Worm (Caenorhabditis elegans) whole organism, young adult: ENCODE measurements around the gene ttr-29.

ENCODE experiments used
- B0019.2 ChIP-seq: fragments of 200-800 bp; sonication (Bioruptor generic); conservative IDR thresholded peaks from 2 replicates; pipeline ENCODE4 v1.3.6; 2022; ENCODE audit warnings: missing genetic modification reagents, missing genetic modification characterization, missing compliant biosample characterization
- B0035.1 ChIP-seq: sonication (generic microtip); optimal IDR thresholded peaks from 2 replicates; lab custom pipeline; 2016; ENCODE audit warnings: missing genetic modification characterization, mild to moderate bottlenecking, missing compliant biosample characterization, missing genotype, missing genetic modification reagents
- B0261.1 ChIP-seq: sonication (generic microtip); optimal IDR thresholded peaks from 2 replicates; lab custom pipeline; 2016; ENCODE audit warnings: mild to moderate bottlenecking, missing genetic modification characterization, moderate library complexity, missing compliant biosample characterization
- C06A6.2 ChIP-seq: fragments of 200-800 bp; sonication (Bioruptor generic); conservative IDR thresholded peaks from 2 replicates; pipeline ENCODE4 v1.3.6; 2022; ENCODE audit warnings: missing genetic modification characterization, missing compliant biosample characterization
- F57C9.4 ChIP-seq: sonication (generic microtip); optimal IDR thresholded peaks from 2 replicates; lab custom pipeline; 2017; ENCODE audit warnings: mild to moderate bottlenecking, missing genetic modification characterization, missing compliant biosample characterization
- K11D2.4 ChIP-seq: fragments of 200-800 bp; sonication (Bioruptor generic); IDR thresholded peaks from 2 replicates; pipeline ENCODE4 v1.3.6; 2022; ENCODE audit warnings: missing genetic modification reagents, missing genetic modification characterization, missing compliant biosample characterization
- ZK185.1 ChIP-seq: sonication (generic microtip); optimal IDR thresholded peaks from 2 replicates; lab custom pipeline; 2016; ENCODE audit warnings: mild to moderate bottlenecking, missing genetic modification characterization, missing compliant biosample characterization; ENCODE audit not compliant: poor library complexity, severe bottlenecking
- aptf-2 ChIP-seq: fragments of 200-800 bp; sonication (Bioruptor generic); conservative IDR thresholded peaks from 2 replicates; pipeline ENCODE4 v1.3.6; 2022; ENCODE audit warnings: missing genetic modification reagents, missing genetic modification characterization, missing compliant biosample characterization
- attf-3 ChIP-seq: fragments of 200-800 bp; sonication (Bioruptor generic); conservative IDR thresholded peaks from 2 replicates; pipeline ENCODE4 v1.3.6; 2022; ENCODE audit warnings: missing genetic modification reagents, missing genetic modification characterization, missing compliant biosample characterization
- attf-5 ChIP-seq: fragments of 200-800 bp; sonication (Bioruptor generic); optimal IDR thresholded peaks from 2 replicates; lab custom pipeline; 2018; ENCODE audit warnings: mild to moderate bottlenecking, missing genetic modification characterization, missing compliant biosample characterization
- attf-6 ChIP-seq: fragments of 200-800 bp; sonication (Bioruptor generic); IDR thresholded peaks from 2 replicates; pipeline ENCODE4 v1.3.6; 2022; ENCODE audit warnings: missing genetic modification reagents, missing genetic modification characterization, missing compliant biosample characterization
- bed-1 ChIP-seq: fragments of 200-800 bp; sonication (Bioruptor generic); IDR thresholded peaks from 2 replicates; pipeline ENCODE4 v1.3.6; 2022; ENCODE audit warnings: missing genetic modification reagents, missing genetic modification characterization, missing compliant biosample characterization
- bed-2 ChIP-seq: fragments of 200-800 bp; sonication (Bioruptor generic); IDR thresholded peaks from 2 replicates; pipeline ENCODE4 v1.3.6; 2022; ENCODE audit warnings: missing genetic modification reagents, missing genetic modification characterization, missing compliant biosample characterization
- ceh-91 ChIP-seq: fragments of 200-800 bp; sonication (Bioruptor generic); IDR thresholded peaks from 2 replicates; pipeline ENCODE4 v1.3.6; 2022; ENCODE audit warnings: missing genetic modification reagents, missing genetic modification characterization, missing compliant biosample characterization
- chd-7 ChIP-seq: sonication (generic microtip); optimal IDR thresholded peaks from 2 replicates; lab custom pipeline; 2016; ENCODE audit warnings: mild to moderate bottlenecking, missing genetic modification characterization, moderate library complexity, missing compliant biosample characterization
- die-1 ChIP-seq: sonication (generic microtip); optimal IDR thresholded peaks from 2 replicates; lab custom pipeline; 2016; ENCODE audit warnings: missing genotype, mild to moderate bottlenecking, missing genetic modification characterization, missing compliant biosample characterization
- dox-1 ChIP-seq: fragments of 200-800 bp; sonication (Bioruptor generic); IDR thresholded peaks from 2 replicates; pipeline ENCODE4 v1.3.6; 2022; ENCODE audit warnings: missing genetic modification reagents, missing genetic modification characterization, missing compliant biosample characterization
- dpff-1 ChIP-seq: sonication (generic microtip); optimal IDR thresholded peaks from 2 replicates; lab custom pipeline; 2017; ENCODE audit warnings: mild to moderate bottlenecking, missing genetic modification characterization, missing compliant biosample characterization
- dpl-1 ChIP-seq: fragments of 150-350 bp; optimal IDR thresholded peaks from 2 replicates; lab custom pipeline; 2014; ENCODE audit warnings: missing biosample characterization, missing genetic modification reagents, missing genetic modification characterization
- egl-18 ChIP-seq: fragments of 200-800 bp; sonication (Bioruptor generic); IDR thresholded peaks from 2 replicates; pipeline ENCODE4 v1.3.6; 2022; ENCODE audit warnings: missing genetic modification reagents, missing genetic modification characterization, missing compliant biosample characterization
- egl-44 ChIP-seq: fragments of 200-800 bp; sonication (Bioruptor generic); IDR thresholded peaks from 2 replicates; pipeline ENCODE4 v1.3.6; 2022; ENCODE audit warnings: missing genetic modification reagents, missing genetic modification characterization, missing compliant biosample characterization
- ekl-4 ChIP-seq: fragments of 200-800 bp; sonication (Bioruptor generic); IDR thresholded peaks from 2 replicates; pipeline ENCODE4 v1.3.6; 2022; ENCODE audit warnings: missing genetic modification reagents, missing genetic modification characterization, missing compliant biosample characterization
- hlh-26 ChIP-seq: fragments of 200-800 bp; sonication (Bioruptor generic); conservative IDR thresholded peaks from 2 replicates; pipeline ENCODE4 v1.3.6; 2022; ENCODE audit warnings: missing genetic modification reagents, missing genetic modification characterization, missing compliant biosample characterization
- hsf-1 ChIP-seq: fragments of 200-800 bp; sonication (Bioruptor generic); IDR thresholded peaks from 2 replicates; pipeline ENCODE4 v1.3.6; 2022; ENCODE audit warnings: missing genetic modification reagents, missing genetic modification characterization, missing compliant biosample characterization
- lag-1 ChIP-seq: fragments of 200-800 bp; sonication (Bioruptor generic); IDR thresholded peaks from 2 replicates; pipeline ENCODE4 v1.3.6; 2022; ENCODE audit warnings: missing genetic modification reagents, missing genetic modification characterization, missing compliant biosample characterization
- let-526 ChIP-seq: fragments of 200-800 bp; sonication (Bioruptor generic); IDR thresholded peaks from 2 replicates; pipeline ENCODE4 v1.3.6; 2022; ENCODE audit warnings: missing genetic modification reagents, missing genetic modification characterization, missing compliant biosample characterization
- lin-54 ChIP-seq: fragments of 200-800 bp; sonication (Bioruptor generic); optimal IDR thresholded peaks from 2 replicates; lab custom pipeline; 2018; ENCODE audit warnings: mild to moderate bottlenecking, missing genetic modification characterization, missing compliant biosample characterization
- lsl-1 ChIP-seq: fragments of 200-800 bp; sonication (Bioruptor generic); optimal IDR thresholded peaks from 2 replicates; lab custom pipeline; 2018; ENCODE audit warnings: mild to moderate bottlenecking, missing genetic modification characterization, moderate library complexity, missing compliant biosample characterization
- madf-8 ChIP-seq: fragments of 200-800 bp; sonication (Bioruptor generic); conservative IDR thresholded peaks from 2 replicates; pipeline ENCODE4 v1.3.6; 2022; ENCODE audit warnings: missing genetic modification reagents, missing genetic modification characterization, missing compliant biosample characterization
- mxl-1 ChIP-seq: sonication (generic microtip); optimal IDR thresholded peaks from 2 replicates; lab custom pipeline; 2016; ENCODE audit warnings: missing genetic modification characterization, missing compliant biosample characterization
- nfya-1 ChIP-seq: sonication (generic microtip); optimal IDR thresholded peaks from 2 replicates; lab custom pipeline; 2017; ENCODE audit warnings: antibody characterized with exemption, missing compliant biosample characterization, missing genetic modification characterization, borderline replicate concordance; ENCODE audit not compliant: insufficient read depth
- nfya-2 ChIP-seq: fragments of 200-800 bp; sonication (Bioruptor generic); IDR thresholded peaks from 2 replicates; pipeline ENCODE4 v1.3.6; 2022; ENCODE audit warnings: missing genetic modification reagents, missing genetic modification characterization, missing compliant biosample characterization
- pbrm-1 ChIP-seq: fragments of 200-800 bp; sonication (Bioruptor generic); IDR thresholded peaks from 2 replicates; pipeline ENCODE4 v1.3.6; 2022; ENCODE audit warnings: missing genetic modification reagents, missing genetic modification characterization, missing compliant biosample characterization
- rcor-1 ChIP-seq: fragments of 200-800 bp; sonication (Bioruptor generic); IDR thresholded peaks from 2 replicates; pipeline ENCODE4 v1.3.6; 2022; ENCODE audit warnings: missing genetic modification reagents, missing genetic modification characterization, missing compliant biosample characterization
- rpc-1 ChIP-seq, 2 experiments: fragments of 150-350 bp in 1 of 2; sonication (generic microtip) in 1 of 2; optimal IDR thresholded peaks; 2 replicates each; lab custom pipeline; 2014 to 2018; ENCODE audit warnings: missing biosample characterization in 1 of 2, missing genetic modification characterization in 1 of 2, missing genetic modification reagents in 1 of 2, missing genotype in 1 of 2
- snpc-1.3 ChIP-seq: sonication (generic microtip); optimal IDR thresholded peaks from 2 replicates; lab custom pipeline; 2017; ENCODE audit warnings: missing genetic modification characterization, mild to moderate bottlenecking, missing compliant biosample characterization, antibody characterized with exemption, moderate library complexity, missing genotype, missing genetic modification reagents; ENCODE audit not compliant: insufficient read depth
- sptf-2 ChIP-seq: fragments of 200-800 bp; sonication (Bioruptor generic); optimal IDR thresholded peaks from 2 replicates; lab custom pipeline; 2018; ENCODE audit warnings: mild to moderate bottlenecking, missing genetic modification characterization, missing compliant biosample characterization
- tbp1 ChIP-seq: fragments of 200-800 bp; sonication (Bioruptor generic); optimal IDR thresholded peaks from 2 replicates; lab custom pipeline; 2018; ENCODE audit warnings: mild to moderate bottlenecking, missing genetic modification characterization, missing compliant biosample characterization
- tbx-9 ChIP-seq: sonication (generic microtip); optimal IDR thresholded peaks from 2 replicates; lab custom pipeline; 2016; ENCODE audit warnings: borderline replicate concordance, missing genetic modification characterization, inconsistent platforms, missing compliant biosample characterization
- tlf-1 ChIP-seq: fragments of 200-800 bp; sonication (Bioruptor generic); optimal IDR thresholded peaks from 2 replicates; lab custom pipeline; 2018; ENCODE audit warnings: mild to moderate bottlenecking, missing genetic modification characterization, missing compliant biosample characterization
- unc-130 ChIP-seq: sonication (generic microtip); optimal IDR thresholded peaks from 2 replicates; lab custom pipeline; 2016; ENCODE audit warnings: missing genetic modification reagents, missing genetic modification characterization, missing compliant biosample characterization
- ztf-18 ChIP-seq: sonication (generic microtip); optimal IDR thresholded peaks from 2 replicates; lab custom pipeline; 2016; ENCODE audit warnings: missing genotype, mild to moderate bottlenecking, missing genetic modification characterization, missing compliant biosample characterization
- ztf-6 ChIP-seq: fragments of 200-800 bp; sonication (Bioruptor generic); IDR thresholded peaks from 2 replicates; pipeline ENCODE4 v1.3.6; 2022; ENCODE audit warnings: missing genetic modification reagents, missing genetic modification characterization, missing compliant biosample characterization

Gene ttr-29

DNA sequence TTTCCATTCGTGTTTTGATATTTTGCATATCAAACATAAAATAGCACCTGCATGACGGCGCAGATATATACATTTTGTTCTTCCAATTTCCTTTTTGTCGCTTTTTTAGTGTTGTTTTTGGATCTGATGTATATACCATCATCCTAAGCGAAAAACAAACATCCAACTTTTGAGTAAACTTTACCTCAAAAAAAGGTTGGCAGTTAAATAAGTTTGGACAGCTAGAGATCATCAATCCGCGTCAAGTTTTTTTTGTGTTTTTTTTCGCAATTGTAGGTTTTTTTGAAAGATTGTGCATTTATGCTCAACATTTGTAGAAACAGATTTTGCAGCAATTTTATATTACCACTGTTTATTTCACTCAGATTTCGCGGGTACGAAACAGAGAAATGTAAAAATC is 34.9 kb downstream of the ttr-29 start, which contains the start of gene bus-19:
Gene bus-19 (plus strand): TSS at position 301 of the 400 bp plus-strand sequence.
- TF ChIP-seq sptf-2 (GFP tag; lab: Kevin White, UChicago), result no peak
- TF ChIP-seq egl-18, result no peak
- TF ChIP-seq dox-1 (GFP tag; lab: Robert Waterston, UW), result no peak
- no peak for TF ChIP-seq hlh-26 (GFP tag; lab: Robert Waterston, UW)
- TF ChIP-seq madf-8 (GFP tag; lab: Robert Waterston, UW), result no peak
- no peak for TF ChIP-seq tbx-9 (tag; lab: Kevin White, UChicago)
- no peak for TF ChIP-seq tbp1
- TF ChIP-seq K11D2.4 (GFP tag; lab: Robert Waterston, UW), result no peak
- no peak for TF ChIP-seq B0019.2 (GFP tag; lab: Robert Waterston, UW)

DNA sequence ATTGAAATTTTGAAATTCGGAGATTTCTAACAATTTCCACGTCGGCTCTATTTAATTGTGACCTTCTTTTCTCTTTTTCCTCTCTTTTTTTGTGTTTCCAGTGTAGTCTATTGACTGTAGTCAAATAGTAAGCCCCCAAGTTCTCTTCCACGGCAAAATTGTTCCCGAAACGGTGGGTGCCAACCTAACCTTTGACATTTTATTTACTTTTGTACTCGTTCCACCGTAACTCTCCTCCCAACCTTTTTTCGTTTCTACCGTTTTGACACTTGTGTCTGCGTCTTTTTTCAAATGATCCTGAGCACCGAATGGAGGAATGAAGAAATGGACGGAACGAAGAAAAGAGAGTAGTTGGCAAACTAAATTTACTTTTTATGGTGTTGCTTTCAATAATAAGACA is 35.9 kb downstream of the ttr-29 start:
- TF ChIP-seq bed-1 (GFP tag; lab: Robert Waterston, UW) (no peak), egl-44 (GFP tag; lab: Robert Waterston, UW) (no peak)
- TF ChIP-seq, all 124 proteins: peak for 0

DNA sequence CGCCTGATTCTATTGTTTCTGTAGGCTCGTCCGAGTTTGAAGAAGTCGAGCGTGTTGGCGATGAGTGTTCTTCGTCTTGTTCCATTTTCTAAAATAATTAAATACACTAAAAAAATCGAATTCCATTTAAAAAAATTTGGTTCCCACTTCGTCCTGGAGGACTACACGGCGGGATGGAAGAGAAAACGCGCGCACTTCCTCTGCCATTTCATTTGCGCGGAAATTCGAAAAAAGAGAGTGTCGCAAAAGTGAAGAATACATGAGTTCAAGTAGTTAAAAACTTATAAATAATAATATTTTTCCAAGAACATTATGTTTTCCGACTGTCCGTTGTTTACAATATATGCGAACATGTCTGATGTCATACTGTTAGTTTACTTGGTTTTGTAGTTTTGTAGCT is 36.7 kb downstream of the ttr-29 start, which contains the start of gene T07F10.3:
Gene T07F10.3 (minus strand): TSS at position 98 of the 400 bp plus-strand sequence.
- peak; percentile 15 for TF ChIP-seq F57C9.4
- peak; percentile 23 for TF ChIP-seq B0261.1 (tag; lab: Kevin White, UChicago)
- peak; percentile 95 for TF ChIP-seq unc-130 (GFP tag; lab: Kevin White, UChicago)
- TF ChIP-seq K11D2.4 (GFP tag; lab: Robert Waterston, UW), result peak; percentile 78
- TF ChIP-seq mxl-1 (tag; lab: Kevin White, UChicago), result no peak
- TF ChIP-seq pbrm-1 (GFP tag; lab: Robert Waterston, UW), result peak; percentile 76
- TF ChIP-seq dpff-1, result no peak
- TF ChIP-seq tlf-1 (GFP tag; lab: Kevin White, UChicago), result peak; percentile 47
- TF ChIP-seq dpl-1 (GFP tag; lab: Kevin White, UChicago), result peak; percentile 74
- TF ChIP-seq bed-2 (GFP tag; lab: Robert Waterston, UW), result peak; percentile 92
- TF ChIP-seq dox-1 (GFP tag; lab: Robert Waterston, UW), result peak; percentile 90
- peak; percentile 96 for TF ChIP-seq ZK185.1 (tag; lab: Kevin White, UChicago)
- peak; percentile 15 for TF ChIP-seq snpc-1.3 (tag; lab: Kevin White, UChicago)
- TF ChIP-seq rcor-1 (GFP tag; lab: Robert Waterston, UW), result peak; percentile 79
- TF ChIP-seq die-1 (tag; lab: Kevin White, UChicago), result no peak
- TF ChIP-seq ztf-18 (tag; lab: Kevin White, UChicago), result no peak
- TF ChIP-seq ceh-91 (GFP tag; lab: Robert Waterston, UW), result peak; percentile 48; the same call in 1 of the 2 replicates
- peak; percentile 58 for TF ChIP-seq madf-8 (GFP tag; lab: Robert Waterston, UW)
- TF ChIP-seq lag-1 (GFP tag; lab: Robert Waterston, UW), result 0 out of 2 replicates have a peak, but pooled peaks have one; percentile 81
- 0 out of 2 replicates have a peak, but pooled peaks have one; percentile 51 for TF ChIP-seq nfya-2 (GFP tag; lab: Robert Waterston, UW)
- no peak for TF ChIP-seq attf-6 (GFP tag; lab: Robert Waterston, UW)
- TF ChIP-seq hlh-26 (GFP tag; lab: Robert Waterston, UW), result no peak
- 0 out of 2 replicates have a peak, but pooled peaks have one; percentile 40 for TF ChIP-seq ztf-6 (GFP tag; lab: Robert Waterston, UW)
- peak; percentile 50 for TF ChIP-seq B0035.1 (tag; lab: Kevin White, UChicago)
- no peak for TF ChIP-seq hsf-1 (GFP tag; lab: Robert Waterston, UW)
- 0 out of 2 replicates have a peak, but pooled peaks have one; percentile 69 for TF ChIP-seq aptf-2 (GFP tag; lab: Robert Waterston, UW)
- peak; percentile 75 for TF ChIP-seq attf-3
- peak; percentile 84 for TF ChIP-seq let-526
- peak; percentile 23 for TF ChIP-seq attf-5 (GFP tag; lab: Kevin White, UChicago)
- TF ChIP-seq nfya-1 (tag; lab: Kevin White, UChicago), result no peak
- TF ChIP-seq rpc-1 (optimal IDR thresholded peaks at IDR 0.05; lab: Kevin White, UChicago), result no peak
- TF ChIP-seq rpc-1 (tag; optimal IDR thresholded peaks at IDR 0.05; lab: Kevin White, UChicago), result no peak
- TF ChIP-seq tbx-9 (tag; lab: Kevin White, UChicago), result no peak
- TF ChIP-seq C06A6.2 (GFP tag; lab: Robert Waterston, UW), result 0 out of 2 replicates have a peak, but pooled peaks have one; percentile 19
- peak; percentile 55 for TF ChIP-seq lsl-1
- TF ChIP-seq chd-7 (tag; lab: Kevin White, UChicago), result peak; percentile 82
- TF ChIP-seq lin-54 (GFP tag; lab: Kevin White, UChicago), result peak; percentile 95
- TF ChIP-seq ekl-4 (GFP tag; lab: Robert Waterston, UW), result peak; percentile 80
